Worm (Caenorhabditis elegans) whole organism, midembryonic: ENCODE results near the gene lin-66.

Experiments
- T22C8.4 ChIP-seq: fragments of 200-800 bp; sonication (Bioruptor generic); IDR thresholded peaks from 2 replicates; pipeline ENCODE4 v1.3.6; 2022; ENCODE audit warnings: missing genetic modification characterization, missing compliant biosample characterization
- flt-1 ChIP-seq: fragments of 200-800 bp; sonication (Bioruptor generic); IDR thresholded peaks from 2 replicates; pipeline ENCODE4 v1.3.6; 2022; ENCODE audit warnings: missing genetic modification characterization, missing compliant biosample characterization
- klf-2 ChIP-seq: fragments of 200-800 bp; sonication (Bioruptor generic); conservative IDR thresholded peaks from 2 replicates; pipeline ENCODE4 v1.3.6; 2022; ENCODE audit warnings: missing genetic modification reagents, missing genetic modification characterization, missing compliant biosample characterization
- ref-1 ChIP-seq: fragments of 200-800 bp; sonication (Bioruptor generic); conservative IDR thresholded peaks from 2 replicates; pipeline ENCODE4 v1.3.6; 2022; ENCODE audit warnings: missing genetic modification reagents, missing genetic modification characterization, missing compliant biosample characterization
- tab-1 ChIP-seq: fragments of 200-800 bp; sonication (Bioruptor generic); IDR thresholded peaks from 2 replicates; pipeline ENCODE4 v1.3.6; 2022; ENCODE audit warnings: missing genetic modification characterization, missing compliant biosample characterization
- ztf-23 ChIP-seq: fragments of 200-800 bp; sonication (Bioruptor generic); IDR thresholded peaks from 2 replicates; pipeline ENCODE4 v1.3.6; 2022; ENCODE audit warnings: missing genetic modification reagents, missing genetic modification characterization, missing compliant biosample characterization

DNA sequence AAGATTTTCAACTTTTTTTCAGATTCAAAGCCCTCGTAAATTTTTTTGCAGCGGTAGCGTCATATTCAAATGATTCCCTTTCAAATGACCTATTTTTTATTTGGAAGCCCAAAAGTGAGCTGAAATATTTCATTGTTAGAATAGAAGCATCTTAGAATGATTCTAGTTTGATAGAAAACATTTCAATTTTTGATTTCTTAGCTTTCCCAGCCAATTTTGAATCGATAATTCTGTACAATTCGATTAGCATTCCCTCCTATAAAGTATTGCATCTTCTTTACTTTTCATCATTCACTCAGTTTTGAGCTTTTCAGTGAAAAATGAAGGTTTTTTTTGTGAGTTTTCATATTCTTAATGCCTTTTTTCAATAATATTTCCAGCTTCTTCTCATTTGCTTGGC, 21.1 kb upstream of the lin-66 start, which contains the start of gene B0513.90:
- no peak for TF ChIP-seq klf-2 (GFP tag; lab: Robert Waterston, UW)
- TF ChIP-seq flt-1 (GFP tag; lab: Robert Waterston, UW), result no peak
- no peak for TF ChIP-seq ref-1 (GFP tag; lab: Robert Waterston, UW)
- TF ChIP-seq tab-1 (GFP tag; lab: Robert Waterston, UW), result no peak
- TF ChIP-seq ztf-23 (GFP tag; lab: Robert Waterston, UW), result no peak
- no peak for TF ChIP-seq T22C8.4 (GFP tag; lab: Robert Waterston, UW)
